Worm (Caenorhabditis elegans): ENCODE data around the gene E02H4.4.
A peak's percentile ranks its signal among the peaks of the same experiment; 100 is the strongest.

Gene E02H4.4

ce11 chrX:14238291-14238758, 19.4 kb upstream of the E02H4.4 start, which contains the start of gene K04C1.2:
K04C1.2 (plus strand) TSS chrX:14238708.
- TF ChIP-seq ztf-23 (GFP tag; IDR thresholded peaks at IDR 0.05): no peak
- TF ChIP-seq flt-1 (GFP tag; IDR thresholded peaks at IDR 0.05): 0 out of 2 replicates have a peak, but pooled peaks have one; percentile 29
- peak; percentile 77 for TF ChIP-seq T22C8.4 (GFP tag; IDR thresholded peaks at IDR 0.05)

DNA sequence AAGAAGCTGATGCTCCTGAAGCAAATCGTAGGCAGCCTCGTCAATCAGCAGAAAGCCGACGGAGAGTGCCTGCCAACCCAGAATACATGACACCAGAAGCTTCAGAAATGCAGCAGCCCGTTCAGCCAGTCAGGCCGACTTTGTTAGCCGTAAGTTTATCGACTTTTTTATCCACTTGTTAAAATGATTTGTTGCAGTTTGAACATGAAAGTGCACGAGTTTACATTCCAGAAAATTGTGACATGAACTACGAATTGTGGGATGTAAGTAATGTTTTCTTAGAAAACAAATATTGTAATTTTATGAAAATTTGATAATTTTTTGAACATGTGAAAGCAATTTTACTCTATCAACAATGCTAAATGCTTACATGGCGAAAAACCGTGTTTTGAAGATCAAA, 17.6 kb upstream of the E02H4.4 start:
- no peak for TF ChIP-seq flt-1 (GFP tag; IDR thresholded peaks at IDR 0.05)
- TF ChIP-seq T22C8.4 (GFP tag; IDR thresholded peaks at IDR 0.05): no peak
- TF ChIP-seq ref-1 (GFP tag; conservative IDR thresholded peaks at IDR 0.05): no peak
- no peak for TF ChIP-seq ztf-29 (GFP tag; IDR thresholded peaks at IDR 0.05)
- TF ChIP-seq ztf-23 (GFP tag; IDR thresholded peaks at IDR 0.05): no peak
- no peak for TF ChIP-seq klf-2 (GFP tag; conservative IDR thresholded peaks at IDR 0.05)
- TF ChIP-seq cog-1 (tag; optimal IDR thresholded peaks at IDR 0.05): no peak
- no peak for TF ChIP-seq tab-1 (GFP tag; IDR thresholded peaks at IDR 0.05)
- TF ChIP-seq med-1 (GFP tag; optimal IDR thresholded peaks at IDR 0.05; ENCODE audit: insufficient read depth): no peak

DNA sequence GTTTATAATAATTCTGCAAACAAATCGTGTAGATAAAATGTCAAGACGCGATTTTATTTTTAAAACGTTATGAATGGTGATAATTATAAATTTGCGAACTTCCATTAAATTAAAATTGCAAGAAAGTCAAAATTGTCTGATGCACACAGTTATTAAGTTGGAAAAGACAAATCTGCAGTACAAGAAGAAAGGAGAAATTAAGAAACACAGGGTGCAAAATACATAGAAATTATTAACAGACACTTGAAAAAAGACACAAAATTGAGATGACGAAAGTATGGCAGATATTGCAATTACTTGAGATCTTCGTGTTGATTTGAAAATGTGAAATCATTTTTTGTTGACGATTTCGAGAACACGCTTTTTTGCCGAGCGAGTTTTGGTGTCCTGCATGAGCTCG, 16.2 kb upstream of the E02H4.4 start:
- TF ChIP-seq ztf-29 (GFP tag; IDR thresholded peaks at IDR 0.05) (no peak), flt-1 (GFP tag; IDR thresholded peaks at IDR 0.05) (no peak), med-1 (GFP tag; optimal IDR thresholded peaks at IDR 0.05; ENCODE audit: insufficient read depth) (no peak), cog-1 (tag; optimal IDR thresholded peaks at IDR 0.05) (no peak), ztf-23 (GFP tag; IDR thresholded peaks at IDR 0.05) (no peak), tab-1 (GFP tag; IDR thresholded peaks at IDR 0.05) (no peak), ref-1 (GFP tag; conservative IDR thresholded peaks at IDR 0.05) (no peak), klf-2 (GFP tag; conservative IDR thresholded peaks at IDR 0.05) (no peak), T22C8.4 (GFP tag; IDR thresholded peaks at IDR 0.05) (no peak)

DNA sequence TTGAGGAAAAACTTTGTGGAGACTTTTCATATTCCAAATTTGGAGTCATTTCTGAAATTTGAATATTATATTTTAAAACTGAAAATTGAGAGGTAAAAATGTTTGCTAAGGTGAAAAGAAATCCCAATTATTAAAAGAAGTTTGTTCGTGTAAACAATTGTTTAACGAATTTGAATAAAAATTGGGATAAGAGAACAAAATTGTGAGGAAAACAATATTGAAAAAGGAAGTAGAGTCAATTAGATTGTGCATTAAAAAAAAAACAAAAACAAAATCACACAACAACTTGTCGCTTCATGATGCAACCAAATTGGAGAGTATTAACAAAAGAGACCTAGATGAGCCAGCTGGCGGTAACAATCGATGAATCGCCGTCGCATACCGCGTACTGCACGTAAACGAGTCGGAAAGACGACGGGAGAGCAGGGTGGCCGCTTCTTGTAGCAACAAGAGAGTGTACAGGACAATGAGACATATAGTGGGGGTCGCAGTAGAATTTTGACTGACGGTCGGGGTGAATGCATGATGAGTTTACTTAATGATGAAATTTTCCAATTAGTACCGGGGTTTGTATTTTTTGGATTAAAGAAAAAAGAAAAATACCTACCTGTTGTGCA, 14.3 kb upstream of the E02H4.4 start, which contains the start of gene K04C1.3:
TSS of gene K04C1.3 (minus strand) at position 51 of the 617 bp plus-strand sequence.
- no peak for TF ChIP-seq ref-1 (GFP tag; conservative IDR thresholded peaks at IDR 0.05)
- TF ChIP-seq tab-1 (GFP tag; IDR thresholded peaks at IDR 0.05): no peak
- no peak for TF ChIP-seq flt-1 (GFP tag; IDR thresholded peaks at IDR 0.05)
- no peak for TF ChIP-seq T22C8.4 (GFP tag; IDR thresholded peaks at IDR 0.05)
- TF ChIP-seq med-1 (GFP tag; optimal IDR thresholded peaks at IDR 0.05; ENCODE audit: insufficient read depth): no peak
- no peak for TF ChIP-seq ztf-23 (GFP tag; IDR thresholded peaks at IDR 0.05)
- TF ChIP-seq ztf-29 (GFP tag; IDR thresholded peaks at IDR 0.05): no peak
- TF ChIP-seq klf-2 (GFP tag; conservative IDR thresholded peaks at IDR 0.05): no peak
- TF ChIP-seq cog-1 (tag; optimal IDR thresholded peaks at IDR 0.05): no peak

ce11 chrX:14244493-14244892, 13.3 kb upstream of the E02H4.4 start:
- TF ChIP-seq ztf-23 (GFP tag; IDR thresholded peaks at IDR 0.05): no peak
- no peak for TF ChIP-seq cog-1 (tag; optimal IDR thresholded peaks at IDR 0.05)

ce11 chrX:14246518-14246917, 11.2 kb upstream of the E02H4.4 start, which contains the start of gene mlc-6:
mlc-6 (minus strand) TSS chrX:14246618.
- TF ChIP-seq ztf-23 (GFP tag; IDR thresholded peaks at IDR 0.05): no peak
- TF ChIP-seq ztf-29 (GFP tag; IDR thresholded peaks at IDR 0.05): no peak
- TF ChIP-seq med-1 (GFP tag; optimal IDR thresholded peaks at IDR 0.05; ENCODE audit: insufficient read depth): no peak
- no peak for TF ChIP-seq tab-1 (GFP tag; IDR thresholded peaks at IDR 0.05)
- no peak for TF ChIP-seq T22C8.4 (GFP tag; IDR thresholded peaks at IDR 0.05)
- TF ChIP-seq cog-1 (tag; optimal IDR thresholded peaks at IDR 0.05): no peak
- TF ChIP-seq ref-1 (GFP tag; conservative IDR thresholded peaks at IDR 0.05): no peak
- no peak for TF ChIP-seq flt-1 (GFP tag; IDR thresholded peaks at IDR 0.05)
- no peak for TF ChIP-seq klf-2 (GFP tag; conservative IDR thresholded peaks at IDR 0.05)

- TF ChIP-seq cog-1 (tag; optimal IDR thresholded peaks at IDR 0.05) (no peak), ref-1 (GFP tag; conservative IDR thresholded peaks at IDR 0.05) (no peak), ztf-29 (GFP tag; IDR thresholded peaks at IDR 0.05) (no peak), T22C8.4 (GFP tag; IDR thresholded peaks at IDR 0.05) (no peak), ztf-23 (GFP tag; IDR thresholded peaks at IDR 0.05) (no peak), tab-1 (GFP tag; IDR thresholded peaks at IDR 0.05) (no peak)
Observed at ce11 chrX:14247436-14248103, 10.2 kb upstream of the E02H4.4 start, which contains the start of gene K04C1.5. K04C1.5 (plus strand) TSS chrX:14248053.

DNA sequence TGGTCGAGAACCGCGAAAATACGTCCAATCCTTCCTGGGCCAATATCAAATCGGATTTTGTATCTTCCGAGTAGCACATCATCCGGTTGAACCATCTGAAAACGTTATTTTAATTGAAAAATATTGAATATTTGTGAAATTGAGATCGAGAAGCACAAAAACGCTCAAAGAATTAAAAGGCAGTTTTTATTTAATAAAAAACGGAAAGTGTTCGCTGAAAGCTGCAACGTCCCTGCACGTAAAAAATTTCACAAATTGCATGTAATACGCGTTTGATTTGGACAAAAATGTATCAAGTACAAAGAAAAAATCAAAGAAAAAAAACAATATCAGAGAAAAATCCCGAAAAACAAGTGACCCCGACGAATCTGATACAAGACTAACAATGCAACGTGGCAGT, 5.7 kb upstream of the E02H4.4 start, which contains the start of gene E02H4.6:
TSS of gene E02H4.6 (minus strand) at position 101 of the 400 bp plus-strand sequence.
- TF ChIP-seq ztf-23 (GFP tag; IDR thresholded peaks at IDR 0.05) (no peak), med-1 (GFP tag; optimal IDR thresholded peaks at IDR 0.05; ENCODE audit: insufficient read depth) (no peak), ref-1 (GFP tag; conservative IDR thresholded peaks at IDR 0.05) (no peak), tab-1 (GFP tag; IDR thresholded peaks at IDR 0.05) (no peak), cog-1 (tag; optimal IDR thresholded peaks at IDR 0.05) (no peak), klf-2 (GFP tag; conservative IDR thresholded peaks at IDR 0.05) (no peak), ztf-29 (GFP tag; IDR thresholded peaks at IDR 0.05) (no peak), flt-1 (GFP tag; IDR thresholded peaks at IDR 0.05) (no peak), T22C8.4 (GFP tag; IDR thresholded peaks at IDR 0.05) (no peak)

- no peak for TF ChIP-seq flt-1 (GFP tag; IDR thresholded peaks at IDR 0.05)
- TF ChIP-seq ztf-29 (GFP tag; IDR thresholded peaks at IDR 0.05): no peak
- TF ChIP-seq T22C8.4 (GFP tag; IDR thresholded peaks at IDR 0.05): no peak
- TF ChIP-seq klf-2 (GFP tag; conservative IDR thresholded peaks at IDR 0.05): no peak
- no peak for TF ChIP-seq ztf-23 (GFP tag; IDR thresholded peaks at IDR 0.05)
- no peak for TF ChIP-seq tab-1 (GFP tag; IDR thresholded peaks at IDR 0.05)
- no peak for TF ChIP-seq ref-1 (GFP tag; conservative IDR thresholded peaks at IDR 0.05)
- no peak for TF ChIP-seq med-1 (GFP tag; optimal IDR thresholded peaks at IDR 0.05; ENCODE audit: insufficient read depth)
- no peak for TF ChIP-seq cog-1 (tag; optimal IDR thresholded peaks at IDR 0.05)
Observed at ce11 chrX:14255031-14255430, 2.7 kb upstream of the E02H4.4 start, which contains the start of gene E02H4.5. E02H4.5 (minus strand) TSS chrX:14255131.
